Worm (Caenorhabditis elegans) whole organism, young adult: ENCODE results near the gene B0457.6.

ENCODE experiments used
- B0019.2 ChIP-seq: fragments of 200-800 bp; sonication (Bioruptor generic); conservative IDR thresholded peaks from 2 replicates; pipeline ENCODE4 v1.3.6; 2022; ENCODE audit warnings: missing genetic modification reagents, missing genetic modification characterization, missing compliant biosample characterization
- B0035.1 ChIP-seq: sonication (generic microtip); optimal IDR thresholded peaks from 2 replicates; lab custom pipeline; 2016; ENCODE audit warnings: missing genetic modification characterization, mild to moderate bottlenecking, missing compliant biosample characterization, missing genotype, missing genetic modification reagents
- C06A6.2 ChIP-seq: fragments of 200-800 bp; sonication (Bioruptor generic); conservative IDR thresholded peaks from 2 replicates; pipeline ENCODE4 v1.3.6; 2022; ENCODE audit warnings: missing genetic modification characterization, missing compliant biosample characterization
- C17E4.6 ChIP-seq: fragments of 200-800 bp; sonication (Bioruptor generic); IDR thresholded peaks from 2 replicates; pipeline ENCODE4 v1.3.6; 2022; ENCODE audit warnings: missing genetic modification reagents, missing genetic modification characterization, missing compliant biosample characterization
- D2030.7 ChIP-seq: fragments of 200-800 bp; sonication (Bioruptor generic); IDR thresholded peaks from 2 replicates; pipeline ENCODE4 v1.3.6; 2022; ENCODE audit warnings: missing genetic modification reagents, missing genetic modification characterization, missing compliant biosample characterization
- F39B2.1 ChIP-seq: fragments of 200-800 bp; sonication (Bioruptor generic); IDR thresholded peaks from 2 replicates; pipeline ENCODE4 v1.3.6; 2022; ENCODE audit warnings: missing genetic modification reagents, missing genetic modification characterization, missing compliant biosample characterization
- F52B5.7 ChIP-seq: sonication (generic microtip); optimal IDR thresholded peaks from 2 replicates; lab custom pipeline; 2016; ENCODE audit warnings: mild to moderate bottlenecking, missing genetic modification characterization, missing compliant biosample characterization
- Y53F4B.3 ChIP-seq: fragments of 200-800 bp; sonication (Bioruptor generic); IDR thresholded peaks from 2 replicates; pipeline ENCODE4 v1.3.6; 2022; ENCODE audit warnings: missing genetic modification reagents, missing genetic modification characterization, missing compliant biosample characterization
- Y53G8AR.9 ChIP-seq: fragments of 200-800 bp; sonication (Bioruptor generic); conservative IDR thresholded peaks from 2 replicates; pipeline ENCODE4 v1.3.6; 2022; ENCODE audit warnings: missing genetic modification reagents, missing genetic modification characterization, missing compliant biosample characterization
- Y56A3A.18 ChIP-seq: fragments of 200-800 bp; sonication (Bioruptor generic); IDR thresholded peaks from 2 replicates; pipeline ENCODE4 v1.3.6; 2022; ENCODE audit warnings: missing genetic modification reagents, missing genetic modification characterization, missing compliant biosample characterization
- Y67H2A.10 ChIP-seq: fragments of 200-800 bp; sonication (Bioruptor generic); conservative IDR thresholded peaks from 2 replicates; pipeline ENCODE4 v1.3.6; 2022; ENCODE audit warnings: missing genetic modification reagents, missing genetic modification characterization, missing compliant biosample characterization
- ZK185.1 ChIP-seq: sonication (generic microtip); optimal IDR thresholded peaks from 2 replicates; lab custom pipeline; 2016; ENCODE audit warnings: mild to moderate bottlenecking, missing genetic modification characterization, missing compliant biosample characterization; ENCODE audit not compliant: poor library complexity, severe bottlenecking
- akir-1 ChIP-seq: fragments of 200-800 bp; sonication (Bioruptor generic); optimal IDR thresholded peaks from 2 replicates; lab custom pipeline; 2018; ENCODE audit warnings: mild to moderate bottlenecking, missing genetic modification characterization, moderate library complexity, missing compliant biosample characterization
- attf-3 ChIP-seq: fragments of 200-800 bp; sonication (Bioruptor generic); conservative IDR thresholded peaks from 2 replicates; pipeline ENCODE4 v1.3.6; 2022; ENCODE audit warnings: missing genetic modification reagents, missing genetic modification characterization, missing compliant biosample characterization
- attf-5 ChIP-seq: fragments of 200-800 bp; sonication (Bioruptor generic); optimal IDR thresholded peaks from 2 replicates; lab custom pipeline; 2018; ENCODE audit warnings: mild to moderate bottlenecking, missing genetic modification characterization, missing compliant biosample characterization
- attf-6 ChIP-seq: fragments of 200-800 bp; sonication (Bioruptor generic); IDR thresholded peaks from 2 replicates; pipeline ENCODE4 v1.3.6; 2022; ENCODE audit warnings: missing genetic modification reagents, missing genetic modification characterization, missing compliant biosample characterization
- bed-2 ChIP-seq: fragments of 200-800 bp; sonication (Bioruptor generic); IDR thresholded peaks from 2 replicates; pipeline ENCODE4 v1.3.6; 2022; ENCODE audit warnings: missing genetic modification reagents, missing genetic modification characterization, missing compliant biosample characterization
- ccch-3 ChIP-seq: fragments of 200-800 bp; sonication (Bioruptor generic); optimal IDR thresholded peaks from 2 replicates; lab custom pipeline; 2018; ENCODE audit warnings: mild to moderate bottlenecking, missing genetic modification characterization, missing compliant biosample characterization
- cebp-2 ChIP-seq: fragments of 200-800 bp; sonication (Bioruptor generic); IDR thresholded peaks from 2 replicates; pipeline ENCODE4 v1.3.6; 2022; ENCODE audit warnings: missing genetic modification characterization, missing compliant biosample characterization
- ceh-100 ChIP-seq: fragments of 200-800 bp; sonication (Bioruptor generic); IDR thresholded peaks from 2 replicates; pipeline ENCODE4 v1.3.6; 2022; ENCODE audit warnings: missing genetic modification reagents, missing genetic modification characterization, missing compliant biosample characterization
- die-1 ChIP-seq: sonication (generic microtip); optimal IDR thresholded peaks from 2 replicates; lab custom pipeline; 2016; ENCODE audit warnings: missing genotype, mild to moderate bottlenecking, missing genetic modification characterization, missing compliant biosample characterization
- dox-1 ChIP-seq: fragments of 200-800 bp; sonication (Bioruptor generic); IDR thresholded peaks from 2 replicates; pipeline ENCODE4 v1.3.6; 2022; ENCODE audit warnings: missing genetic modification reagents, missing genetic modification characterization, missing compliant biosample characterization
- dpl-1 ChIP-seq: fragments of 150-350 bp; optimal IDR thresholded peaks from 2 replicates; lab custom pipeline; 2014; ENCODE audit warnings: missing biosample characterization, missing genetic modification reagents, missing genetic modification characterization
- efl-1 ChIP-seq: fragments of 150-350 bp; optimal IDR thresholded peaks from 2 replicates; lab custom pipeline; 2014; ENCODE audit warnings: missing biosample characterization, missing genetic modification reagents, missing genetic modification characterization
- egl-18 ChIP-seq: fragments of 200-800 bp; sonication (Bioruptor generic); IDR thresholded peaks from 2 replicates; pipeline ENCODE4 v1.3.6; 2022; ENCODE audit warnings: missing genetic modification reagents, missing genetic modification characterization, missing compliant biosample characterization
- egrh-3 ChIP-seq: fragments of 200-800 bp; sonication (Bioruptor generic); IDR thresholded peaks from 2 replicates; pipeline ENCODE4 v1.3.6; 2022; ENCODE audit warnings: missing genetic modification reagents, missing genetic modification characterization, missing compliant biosample characterization
- ets-4 ChIP-seq: fragments of 200-800 bp; sonication (Bioruptor generic); optimal IDR thresholded peaks from 2 replicates; lab custom pipeline; 2018; ENCODE audit warnings: mild to moderate bottlenecking, missing genetic modification characterization, missing compliant biosample characterization
- hmg-1.2 ChIP-seq: fragments of 200-800 bp; sonication (Bioruptor generic); IDR thresholded peaks from 2 replicates; pipeline ENCODE4 v1.3.6; 2022; ENCODE audit warnings: missing genetic modification reagents, missing genetic modification characterization, missing compliant biosample characterization
- hmg-20 ChIP-seq: fragments of 200-800 bp; sonication (Bioruptor generic); IDR thresholded peaks from 2 replicates; pipeline ENCODE4 v1.3.6; 2022; ENCODE audit warnings: missing genetic modification reagents, missing genetic modification characterization, missing compliant biosample characterization
- hrde-1 ChIP-seq: sonication (generic microtip); optimal IDR thresholded peaks from 2 replicates; lab custom pipeline; 2016; ENCODE audit warnings: missing genetic modification characterization, mild to moderate bottlenecking, missing compliant biosample characterization, moderate library complexity, missing genotype, missing genetic modification reagents, borderline replicate concordance
- lag-1 ChIP-seq: fragments of 200-800 bp; sonication (Bioruptor generic); IDR thresholded peaks from 2 replicates; pipeline ENCODE4 v1.3.6; 2022; ENCODE audit warnings: missing genetic modification reagents, missing genetic modification characterization, missing compliant biosample characterization
- lin-26 ChIP-seq: fragments of 200-800 bp; sonication (Bioruptor generic); IDR thresholded peaks from 2 replicates; pipeline ENCODE4 v1.3.6; 2022; ENCODE audit warnings: missing genetic modification reagents, missing genetic modification characterization, missing compliant biosample characterization
- lin-35 ChIP-seq, 3 experiments: fragments of 150-350 bp in 2 of 3; sonication (generic microtip) in 1 of 3; optimal IDR thresholded peaks; 2 replicates each; lab custom pipeline; 2014 to 2018; ENCODE audit warnings: missing biosample characterization in 3 of 3, missing genetic modification characterization in 3 of 3, missing genetic modification reagents in 3 of 3
- madf-3 ChIP-seq: fragments of 200-800 bp; sonication (Bioruptor generic); IDR thresholded peaks from 2 replicates; pipeline ENCODE4 v1.3.6; 2022; ENCODE audit warnings: missing genetic modification reagents, missing genetic modification characterization, missing compliant biosample characterization
- mes-4 ChIP-seq: sonication (generic microtip); optimal IDR thresholded peaks from 2 replicates; lab custom pipeline; 2016; ENCODE audit warnings: missing genotype, missing genetic modification characterization, missing compliant biosample characterization
- mxl-1 ChIP-seq: sonication (generic microtip); optimal IDR thresholded peaks from 2 replicates; lab custom pipeline; 2016; ENCODE audit warnings: missing genetic modification characterization, missing compliant biosample characterization
- nfya-2 ChIP-seq: fragments of 200-800 bp; sonication (Bioruptor generic); IDR thresholded peaks from 2 replicates; pipeline ENCODE4 v1.3.6; 2022; ENCODE audit warnings: missing genetic modification reagents, missing genetic modification characterization, missing compliant biosample characterization
- rec-8 ChIP-seq, 2 experiments: sonication (generic microtip); optimal IDR thresholded peaks; 2 replicates each; lab custom pipeline; 2016; ENCODE audit warnings: mild to moderate bottlenecking in 2 of 2, missing genetic modification characterization in 2 of 2, missing genetic modification reagents in 2 of 2, missing genotype in 2 of 2, missing biosample characterization in 1 of 2, missing compliant biosample characterization in 1 of 2, moderate library complexity in 1 of 2
- rpc-1 ChIP-seq, 2 experiments: fragments of 150-350 bp in 1 of 2; sonication (generic microtip) in 1 of 2; optimal IDR thresholded peaks; 2 replicates each; lab custom pipeline; 2014 to 2018; ENCODE audit warnings: missing biosample characterization in 1 of 2, missing genetic modification characterization in 1 of 2, missing genetic modification reagents in 1 of 2, missing genotype in 1 of 2
- tbp1 ChIP-seq: fragments of 200-800 bp; sonication (Bioruptor generic); optimal IDR thresholded peaks from 2 replicates; lab custom pipeline; 2018; ENCODE audit warnings: mild to moderate bottlenecking, missing genetic modification characterization, missing compliant biosample characterization
- tlf-1 ChIP-seq: fragments of 200-800 bp; sonication (Bioruptor generic); optimal IDR thresholded peaks from 2 replicates; lab custom pipeline; 2018; ENCODE audit warnings: mild to moderate bottlenecking, missing genetic modification characterization, missing compliant biosample characterization
- unc-130 ChIP-seq: sonication (generic microtip); optimal IDR thresholded peaks from 2 replicates; lab custom pipeline; 2016; ENCODE audit warnings: missing genetic modification reagents, missing genetic modification characterization, missing compliant biosample characterization
- unc-62 ChIP-seq: fragments of 150-350 bp; optimal IDR thresholded peaks from 2 replicates; lab custom pipeline; 2014; ENCODE audit warnings: missing biosample characterization, missing genetic modification reagents, missing genetic modification characterization
- ztf-25 ChIP-seq: fragments of 200-800 bp; sonication (Bioruptor generic); IDR thresholded peaks from 2 replicates; pipeline ENCODE4 v1.3.6; 2022; ENCODE audit warnings: missing genetic modification reagents, missing genetic modification characterization, missing compliant biosample characterization
- ztf-28 ChIP-seq: fragments of 200-800 bp; sonication (Bioruptor generic); IDR thresholded peaks from 2 replicates; pipeline ENCODE4 v1.3.6; 2022; ENCODE audit warnings: missing genetic modification reagents, missing genetic modification characterization, missing compliant biosample characterization
- ztf-3 ChIP-seq: fragments of 200-800 bp; sonication (Bioruptor generic); optimal IDR thresholded peaks from 2 replicates; lab custom pipeline; 2018; ENCODE audit warnings: mild to moderate bottlenecking, missing genetic modification characterization, missing compliant biosample characterization

The B0457.6 gene

ce11 chrII:8933693-8934432, 11.6 kb downstream of the B0457.6 start, which contains the start of gene T21B10.3 (continued):
- TF ChIP-seq C06A6.2 (GFP tag; lab: Robert Waterston, UW) (0 out of 2 replicates have a peak, but pooled peaks have one; percentile 39), mxl-1 (tag; lab: Kevin White, UChicago) (no peak), bed-2 (GFP tag; lab: Robert Waterston, UW) (peak; percentile 24; the same call in 1 of the 2 replicates), lin-35 (GFP tag; optimal IDR thresholded peaks at IDR 0.05; lab: Kevin White, UChicago) (peak in 2 of 3 experiments; percentile 53 to 89), rec-8 (tag; optimal IDR thresholded peaks at IDR 0.05; lab: Kevin White, UChicago) (no peak), ztf-3 (GFP tag; lab: Kevin White, UChicago) (no peak), nfya-2 (GFP tag; lab: Robert Waterston, UW) (peak; percentile 88; the same call in 1 of the 2 replicates), ccch-3 (GFP tag; lab: Kevin White, UChicago) (no peak), mes-4 (tag; lab: Kevin White, UChicago) (no peak), lag-1 (GFP tag; lab: Robert Waterston, UW) (no peak), egrh-3 (GFP tag; lab: Robert Waterston, UW) (peak; percentile 31; the same call in 1 of the 2 replicates), D2030.7 (GFP tag; lab: Robert Waterston, UW) (peak; percentile 97), attf-5 (GFP tag; lab: Kevin White, UChicago) (peak; percentile 24), ZK185.1 (tag; lab: Kevin White, UChicago) (peak; percentile 33), rpc-1 (optimal IDR thresholded peaks at IDR 0.05; lab: Kevin White, UChicago) (no peak), rpc-1 (tag; optimal IDR thresholded peaks at IDR 0.05; lab: Kevin White, UChicago) (peak; percentile 15), F52B5.7 (peak; percentile 89), F39B2.1 (0 out of 2 replicates have a peak, but pooled peaks have one; percentile 32), Y56A3A.18 (peak; percentile 90), tbp1 (GFP tag; lab: Kevin White, UChicago) (peak; percentile 72), die-1 (tag; lab: Kevin White, UChicago) (peak; percentile 68), unc-62 (GFP tag; lab: Kevin White, UChicago) (no peak), C17E4.6 (peak; percentile 86), tlf-1 (GFP tag; lab: Kevin White, UChicago) (peak; percentile 94), madf-3 (GFP tag; lab: Robert Waterston, UW) (peak; percentile 93), efl-1 (peak; percentile 99), ztf-28 (peak; percentile 94), akir-1 (GFP tag; lab: Kevin White, UChicago) (no peak), Y67H2A.10 (GFP tag; lab: Robert Waterston, UW) (peak; percentile 62; the same call in 1 of the 2 replicates), ztf-25 (peak; percentile 89), unc-130 (GFP tag; lab: Kevin White, UChicago) (peak; percentile 95), cebp-2 (no peak), hmg-20 (GFP tag; lab: Robert Waterston, UW) (0 out of 2 replicates have a peak, but pooled peaks have one; percentile 31), ceh-100 (GFP tag; lab: Robert Waterston, UW) (peak; percentile 60), Y53G8AR.9 (GFP tag; lab: Robert Waterston, UW) (peak; percentile 96), dpl-1 (GFP tag; lab: Kevin White, UChicago) (peak; percentile 95), B0035.1 (tag; lab: Kevin White, UChicago) (peak; percentile 53), attf-6 (GFP tag; lab: Robert Waterston, UW) (peak; percentile 87), hrde-1 (tag; lab: Kevin White, UChicago) (peak; percentile 79), Y53F4B.3 (GFP tag; lab: Robert Waterston, UW) (peak; percentile 44; the same call in 1 of the 2 replicates), lin-26 (GFP tag; lab: Robert Waterston, UW) (peak; percentile 75), hmg-1.2 (peak; percentile 75), attf-3 (GFP tag; lab: Robert Waterston, UW) (peak; percentile 55), ets-4 (GFP tag; lab: Kevin White, UChicago) (peak; percentile 54), B0019.2 (GFP tag; lab: Robert Waterston, UW) (peak; percentile 89), dox-1 (GFP tag; lab: Robert Waterston, UW) (peak; percentile 97), egl-18 (GFP tag; lab: Robert Waterston, UW) (0 out of 2 replicates have a peak, but pooled peaks have one; percentile 67)
